Fruit fly (Drosophila melanogaster): Measurements from ENCODE around the gene CG12725.

Gene CG12725

dm6 chrX:13390465-13391173 is 12.0 kb downstream of the CG12725 start (continued):
- TF ChIP-seq dmrt99B (tag; optimal IDR thresholded peaks at IDR 0.05) (peak; percentile 66), CG1233 (GFP tag; optimal IDR thresholded peaks at IDR 0.05) (peak; percentile 56), otp (GFP tag; IDR thresholded peaks at IDR 0.05) (no peak), ind (GFP tag; optimal IDR thresholded peaks at IDR 0.05) (peak; percentile 43), CG17361 (GFP tag; IDR thresholded peaks at IDR 0.05) (peak; percentile 51), CG11696 (GFP tag; IDR thresholded peaks at IDR 0.05) (0 out of 2 replicates have a peak, but pooled peaks have one; percentile 45), CG6683 (GFP tag; optimal IDR thresholded peaks at IDR 0.05) (peak; percentile 49), Meics (GFP tag; optimal IDR thresholded peaks at IDR 0.05) (peak; percentile 85), CG2712 (tag; optimal IDR thresholded peaks at IDR 0.05) (peak; percentile 71), CrebB (tag; optimal IDR thresholded peaks at IDR 0.05) (peak; percentile 24), CG4360 (GFP tag; IDR thresholded peaks at IDR 0.05) (no peak), bcd (GFP tag; optimal IDR thresholded peaks at IDR 0.05) (peak; percentile 64), gro (GFP tag; optimal IDR thresholded peaks at IDR 0.05) (no peak), CG43689 (GFP tag; IDR thresholded peaks at IDR 0.05) (peak; percentile 36; the same call in 1 of the 2 replicates), Poxn (GFP tag; IDR thresholded peaks at IDR 0.05) (peak; percentile 62), wdn (GFP tag; IDR thresholded peaks at IDR 0.05) (0 out of 2 replicates have a peak, but pooled peaks have one; percentile 50), zen (tag; optimal IDR thresholded peaks at IDR 0.05) (peak; percentile 25), CG13287 (GFP tag; IDR thresholded peaks at IDR 0.05; ENCODE audit: partially characterized antibody) (no peak), CG31441 (GFP tag; IDR thresholded peaks at IDR 0.05) (peak; percentile 58), CG15269 (tag; optimal IDR thresholded peaks at IDR 0.05) (peak; percentile 85), cad (GFP tag; optimal IDR thresholded peaks at IDR 0.05) (no peak), Xbp1 (GFP tag; optimal IDR thresholded peaks at IDR 0.05) (no peak), Neu2 (GFP tag; optimal IDR thresholded peaks at IDR 0.05; ENCODE audit: borderline replicate concordance) (no peak), zfh2 (GFP tag; optimal IDR thresholded peaks at IDR 0.05) (no peak), CG31224 (GFP tag; IDR thresholded peaks at IDR 0.05) (peak; percentile 75), bsh (GFP tag; optimal IDR thresholded peaks at IDR 0.05) (peak in 1 of 2 experiments; percentile 20), CG6813 (GFP tag; optimal IDR thresholded peaks at IDR 0.05) (peak; percentile 61), fd102C (GFP tag; optimal IDR thresholded peaks at IDR 0.05) (no peak), Ets97D (GFP tag; optimal IDR thresholded peaks at IDR 0.05) (no peak), CG10565 (GFP tag; optimal IDR thresholded peaks at IDR 0.05) (no peak), CG1832 (GFP tag; optimal IDR thresholded peaks at IDR 0.05) (no peak), CG6689 (GFP tag; IDR thresholded peaks at IDR 0.05) (peak; percentile 60), Ada2b (GFP tag; IDR thresholded peaks at IDR 0.05) (peak; percentile 68), Dad (GFP tag; optimal IDR thresholded peaks at IDR 0.05) (no peak), CG14441 (GFP tag; IDR thresholded peaks at IDR 0.05) (peak; percentile 72), caup (GFP tag; optimal IDR thresholded peaks at IDR 0.05; ENCODE audit: severe bottlenecking) (peak; percentile 74), Dbx (GFP tag; IDR thresholded peaks at IDR 0.05) (peak; percentile 76; the same call in 2 of the 3 replicates), CG6791 (GFP tag; IDR thresholded peaks at IDR 0.05; ENCODE audit: partially characterized antibody) (no peak), CG2120 (GFP tag; optimal IDR thresholded peaks at IDR 0.05) (peak; percentile 59), gsb (GFP tag; IDR thresholded peaks at IDR 0.05) (peak; percentile 58), CG4820 (GFP tag; optimal IDR thresholded peaks at IDR 0.05) (no peak), CG8281 (tag; optimal IDR thresholded peaks at IDR 0.05) (peak; percentile 14), Bdp1 (GFP tag; optimal IDR thresholded peaks at IDR 0.05) (no peak), chinmo (GFP tag; IDR thresholded peaks at IDR 0.05; ENCODE audit: partially characterized antibody) (peak; percentile 26; the same call in 1 of the 4 replicates), slbo (GFP tag; IDR thresholded peaks at IDR 0.05) (peak; percentile 87), Nf-YC (tag; optimal IDR thresholded peaks at IDR 0.05) (peak; percentile 81), CG32772 (GFP tag; IDR thresholded peaks at IDR 0.05) (0 out of 2 replicates have a peak, but pooled peaks have one; percentile 34), CG3407 (GFP tag; optimal IDR thresholded peaks at IDR 0.05) (no peak), sug (tag; optimal IDR thresholded peaks at IDR 0.05) (peak; percentile 51)
